Fruit fly (Drosophila melanogaster): ENCODE measurements around the gene CG32447.

The CG32447 gene

DNA sequence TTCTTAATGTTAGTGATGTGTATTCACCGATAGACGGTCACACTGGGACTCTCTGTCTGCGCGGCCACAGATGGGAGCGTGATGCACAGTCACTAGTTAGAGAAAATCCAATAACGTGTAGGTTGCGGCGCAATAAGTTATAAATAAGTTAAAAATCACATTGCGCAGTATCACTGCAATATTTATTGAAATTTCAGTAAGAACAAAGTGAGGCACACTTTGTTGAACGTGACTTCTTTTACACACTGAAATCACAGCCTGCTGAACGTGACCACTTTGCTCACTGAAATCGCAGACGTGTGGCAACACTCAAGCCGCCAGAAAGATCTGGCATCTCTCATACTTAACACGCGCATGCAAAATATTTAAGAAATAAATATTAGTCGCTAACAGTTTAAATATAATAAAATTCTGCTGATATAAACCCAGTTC, 22.5 kb upstream of the CG32447 start, which contains the start of the genes CG11247 and Polr2H:
Gene CG11247, minus strand, starts transcription at position 191 of the 432 bp plus-strand sequence.
Gene Polr2H, plus strand, starts transcription at position 317 of the 432 bp plus-strand sequence.
- TF ChIP-seq CG6808 (GFP tag; optimal IDR thresholded peaks at IDR 0.05) (peak; percentile 61), CG6163 (GFP tag; IDR thresholded peaks at IDR 0.05) (peak; percentile 92), lz (GFP tag; optimal IDR thresholded peaks at IDR 0.05) (peak; percentile 94), fd59A (GFP tag; optimal IDR thresholded peaks at IDR 0.05) (peak; percentile 68), Hr38 (GFP tag; optimal IDR thresholded peaks at IDR 0.05) (peak; percentile 79), CG3919 (GFP tag; optimal IDR thresholded peaks at IDR 0.05) (peak; percentile 91), Met (GFP tag; optimal IDR thresholded peaks at IDR 0.05) (peak; percentile 89), Sox102F (GFP tag; optimal IDR thresholded peaks at IDR 0.05) (peak; percentile 86), CG3032 (tag; optimal IDR thresholded peaks at IDR 0.05) (peak; percentile 88), CG11294 (GFP tag; IDR thresholded peaks at IDR 0.05) (peak; percentile 79; the same call in 1 of the 2 replicates), CG9139 (GFP tag; optimal IDR thresholded peaks at IDR 0.05) (peak; percentile 11), CG15336 (GFP tag; IDR thresholded peaks at IDR 0.05) (peak; percentile 73), CG31627 (GFP tag; optimal IDR thresholded peaks at IDR 0.05) (peak; percentile 97), CG4318 (GFP tag; optimal IDR thresholded peaks at IDR 0.05) (peak; percentile 84), CG6792 (GFP tag; optimal IDR thresholded peaks at IDR 0.05) (peak; percentile 83), net (GFP tag; optimal IDR thresholded peaks at IDR 0.05) (peak; percentile 83), Gug (GFP tag; IDR thresholded peaks at IDR 0.05) (peak; percentile 88), dsx (GFP tag; optimal IDR thresholded peaks at IDR 0.05; ENCODE audit: poor library complexity, severe bottlenecking) (peak; percentile 58), vri (GFP tag; optimal IDR thresholded peaks at IDR 0.05) (peak; percentile 70), dac (GFP tag; optimal IDR thresholded peaks at IDR 0.05) (peak; percentile 80), CG32006 (GFP tag; optimal IDR thresholded peaks at IDR 0.05) (peak; percentile 88), Sox15 (GFP tag; optimal IDR thresholded peaks at IDR 0.05) (peak; percentile 95), CG11762 (GFP tag; optimal IDR thresholded peaks at IDR 0.05; ENCODE audit: insufficient read depth) (peak; percentile 70), CG10631 (GFP tag; optimal IDR thresholded peaks at IDR 0.05) (peak; percentile 91), CG10669 (GFP tag; optimal IDR thresholded peaks at IDR 0.05) (peak; percentile 73), fkh (GFP tag; optimal IDR thresholded peaks at IDR 0.05) (peak; percentile 79), achi (GFP tag; optimal IDR thresholded peaks at IDR 0.05) (peak; percentile 89), Ets96B (tag; optimal IDR thresholded peaks at IDR 0.05) (peak; percentile 78), CG6276 (GFP tag; optimal IDR thresholded peaks at IDR 0.05) (no peak), Hr4 (GFP tag; optimal IDR thresholded peaks at IDR 0.05) (peak; percentile 95), ss (GFP tag; optimal IDR thresholded peaks at IDR 0.05) (peak; percentile 29 to 60), salr (GFP tag; optimal IDR thresholded peaks at IDR 0.05) (peak; percentile 70 to 75), cyc (GFP tag; optimal IDR thresholded peaks at IDR 0.05) (peak; percentile 96), OdsH (GFP tag; optimal IDR thresholded peaks at IDR 0.05) (peak; percentile 93), CG34406 (GFP tag; optimal IDR thresholded peaks at IDR 0.05) (peak; percentile 79), CG16779 (tag; optimal IDR thresholded peaks at IDR 0.05) (no peak), CG7368 (GFP tag; optimal IDR thresholded peaks at IDR 0.05) (peak; percentile 80), pdm3 (GFP tag; optimal IDR thresholded peaks at IDR 0.05) (peak; percentile 90), esn (GFP tag; optimal IDR thresholded peaks at IDR 0.05) (peak; percentile 92), spab (GFP tag; optimal IDR thresholded peaks at IDR 0.05) (peak; percentile 52), svp (GFP tag) (peak; percentile 93), Smox (GFP tag; optimal IDR thresholded peaks at IDR 0.05) (peak; percentile 86), fd85E (GFP tag; optimal IDR thresholded peaks at IDR 0.05) (peak; percentile 58), acj6 (GFP tag; optimal IDR thresholded peaks at IDR 0.05) (peak; percentile 93), Eip93F (GFP tag; optimal IDR thresholded peaks at IDR 0.05) (peak; percentile 31), Sox14 (GFP tag; optimal IDR thresholded peaks at IDR 0.05) (peak; percentile 92), CG8319 (GFP tag; optimal IDR thresholded peaks at IDR 0.05) (peak; percentile 80), Blimp-1 (GFP tag; optimal IDR thresholded peaks at IDR 0.05) (peak; percentile 48), eg (GFP tag; IDR thresholded peaks at IDR 0.05) (peak; percentile 87), Ets21C (GFP tag; optimal IDR thresholded peaks at IDR 0.05) (peak; percentile 94), CG8119 (GFP tag; IDR thresholded peaks at IDR 0.05) (peak; percentile 76), CG6854 (GFP tag; optimal IDR thresholded peaks at IDR 0.05) (no peak)
